Worm (Caenorhabditis elegans): ENCODE results near the gene T23F11.2.

- TF ChIP-seq nhr-25 (tag; optimal IDR thresholded peaks at IDR 0.05) = peak; percentile 47
- no peak for TF ChIP-seq egl-27 (tag; optimal IDR thresholded peaks at IDR 0.05)
- no peak for TF ChIP-seq lin-13 (GFP tag; optimal IDR thresholded peaks at IDR 0.05)
- TF ChIP-seq nhr-6 (tag; optimal IDR thresholded peaks at IDR 0.05) = no peak
- TF ChIP-seq F13H6.1 (tag; optimal IDR thresholded peaks at IDR 0.05) = peak; percentile 30
- TF ChIP-seq nhr-23 (tag; optimal IDR thresholded peaks at IDR 0.05) = no peak
- no peak for TF ChIP-seq snpc-4 (tag; optimal IDR thresholded peaks at IDR 0.05)
- no peak for TF ChIP-seq blmp-1 (tag; optimal IDR thresholded peaks at IDR 0.05; ENCODE audit: insufficient read depth)
- no peak for TF ChIP-seq skn-1 (tag; optimal IDR thresholded peaks at IDR 0.05)
- TF ChIP-seq mdl-1 (tag; optimal IDR thresholded peaks at IDR 0.05) = no peak
Measured at ce11 chrIII:4612334-4612953, 42.9 kb downstream of the T23F11.2 start, which contains the start of gene sel-2.

Data from whole organism, L2 larva.